Fruit fly (Drosophila melanogaster) whole organism, embryonic: ENCODE measurements around the gene vas.

Source experiments
- CG10431 ChIP-seq: fragments of 200-800 bp; sonication (Bioruptor generic); optimal IDR thresholded peaks from 3 replicates; lab custom pipeline; 2018; ENCODE audit warnings: missing biosample characterization, mild to moderate bottlenecking, missing genetic modification characterization
- CG10462 ChIP-seq: fragments of 200-800 bp; sonication (Bioruptor generic); optimal IDR thresholded peaks from 2 replicates; lab custom pipeline; 2016; ENCODE audit warnings: missing biosample characterization, missing genetic modification characterization
- CG11085 ChIP-seq: fragments of 200-800 bp; sonication (Bioruptor generic); IDR thresholded peaks from 2 replicates; pipeline ENCODE4 v1.3.6; 2022; ENCODE audit warnings: missing biosample characterization, missing genetic modification characterization
- CG11247 ChIP-seq: fragments of 200-800 bp; sonication (Bioruptor generic); IDR thresholded peaks from 2 replicates; pipeline ENCODE4 v1.3.6; 2022; ENCODE audit warnings: missing biosample characterization, missing genetic modification characterization
- CG11696 ChIP-seq: fragments of 200-800 bp; sonication (Bioruptor generic); IDR thresholded peaks from 2 replicates; pipeline ENCODE4 v1.3.6; 2022; ENCODE audit warnings: missing biosample characterization, missing genetic modification characterization
- CG14014 ChIP-seq: fragments of 200-800 bp; sonication (Bioruptor generic); IDR thresholded peaks from 2 replicates; pipeline ENCODE4 v1.3.6; 2022; ENCODE audit warnings: missing biosample characterization, missing genetic modification characterization
- CG1792 ChIP-seq: fragments of 200-800 bp; sonication (Bioruptor generic); optimal IDR thresholded peaks from 2 replicates; lab custom pipeline; 2016; ENCODE audit warnings: missing biosample characterization, missing genetic modification characterization
- CG18011 ChIP-seq: fragments of 200-800 bp; sonication (Bioruptor generic); optimal IDR thresholded peaks from 2 replicates; lab custom pipeline; 2017; ENCODE audit warnings: missing biosample characterization, missing genetic modification characterization, mild to moderate bottlenecking, moderate library complexity, missing genotype
- CG18764 ChIP-seq: fragments of 200-800 bp; sonication (Bioruptor generic); optimal IDR thresholded peaks from 3 replicates; lab custom pipeline; 2016; ENCODE audit warnings: missing biosample characterization, missing genetic modification characterization
- CG2120 ChIP-seq: fragments of 200-800 bp; sonication (Bioruptor generic); optimal IDR thresholded peaks from 3 replicates; lab custom pipeline; 2016; ENCODE audit warnings: missing biosample characterization, missing genetic modification characterization
- CG31441 ChIP-seq: fragments of 200-800 bp; sonication (Bioruptor generic); IDR thresholded peaks from 2 replicates; pipeline ENCODE4 v1.3.6; 2022; ENCODE audit warnings: missing biosample characterization, missing genetic modification characterization
- CG3407 ChIP-seq: fragments of 200-800 bp; sonication (Bioruptor generic); optimal IDR thresholded peaks from 2 replicates; lab custom pipeline; 2018; ENCODE audit warnings: missing biosample characterization, mild to moderate bottlenecking, missing genetic modification characterization
- CG3726 ChIP-seq: fragments of 200-800 bp; sonication (Bioruptor generic); IDR thresholded peaks from 3 replicates; pipeline ENCODE4, ENCODE4 v1.3.6; 2022; ENCODE audit warnings: missing biosample characterization, missing genetic modification characterization
- CG42726 ChIP-seq: fragments of 200-800 bp; sonication (Bioruptor generic); IDR thresholded peaks from 2 replicates; pipeline ENCODE4 v1.3.6; 2022; ENCODE audit warnings: missing biosample characterization, missing genetic modification characterization; ENCODE audit not compliant: partially characterized antibody
- CG43689 ChIP-seq: fragments of 200-800 bp; sonication (Bioruptor generic); IDR thresholded peaks from 2 replicates; pipeline ENCODE4 v1.3.6; 2022; ENCODE audit warnings: missing biosample characterization, missing genetic modification characterization
- CG4854 ChIP-seq: fragments of 200-800 bp; sonication (Bioruptor generic); optimal IDR thresholded peaks from 2 replicates; lab custom pipeline; 2016; ENCODE audit warnings: missing biosample characterization, missing genetic modification characterization, inconsistent platforms
- CG5180 ChIP-seq: fragments of 200-800 bp; sonication (Bioruptor generic); optimal IDR thresholded peaks from 3 replicates; lab custom pipeline; 2017; ENCODE audit warnings: missing biosample characterization, missing genetic modification characterization, mild to moderate bottlenecking, moderate library complexity, missing genetic modification reagents
- CG6854 ChIP-seq: fragments of 200-800 bp; sonication (Bioruptor generic); optimal IDR thresholded peaks from 3 replicates; lab custom pipeline; 2017; ENCODE audit warnings: missing biosample characterization, mild to moderate bottlenecking, missing genetic modification characterization
- CG7357 ChIP-seq: fragments of 200-800 bp; sonication (Bioruptor generic); IDR thresholded peaks from 3 replicates; pipeline ENCODE4 v1.3.6; 2022; ENCODE audit warnings: missing biosample characterization, missing genetic modification characterization
- CG7928 ChIP-seq: fragments of 200-800 bp; sonication (Bioruptor generic); optimal IDR thresholded peaks from 2 replicates; lab custom pipeline; 2017; ENCODE audit warnings: missing biosample characterization, mild to moderate bottlenecking, missing genetic modification characterization
- CG7987 ChIP-seq: fragments of 200-800 bp; sonication (Bioruptor generic); optimal IDR thresholded peaks from 2 replicates; lab custom pipeline; 2018; ENCODE audit warnings: missing biosample characterization, mild to moderate bottlenecking, missing genetic modification characterization, moderate library complexity
- CG8765 ChIP-seq: fragments of 200-800 bp; sonication (Bioruptor generic); IDR thresholded peaks from 2 replicates; pipeline ENCODE4 v1.3.6; 2022; ENCODE audit warnings: missing biosample characterization, missing genetic modification characterization
- CG9797 ChIP-seq: fragments of 200-800 bp; sonication (Bioruptor generic); optimal IDR thresholded peaks from 3 replicates; lab custom pipeline; 2018; ENCODE audit warnings: missing biosample characterization, mild to moderate bottlenecking, missing genetic modification characterization
- CG9932 ChIP-seq: fragments of 200-800 bp; sonication (Bioruptor generic); IDR thresholded peaks from 2 replicates; pipeline ENCODE4 v1.3.6; 2022; ENCODE audit warnings: missing biosample characterization, missing genetic modification characterization
- CoRest ChIP-seq: fragments of 200-800 bp; sonication (Bioruptor generic); optimal IDR thresholded peaks from 3 replicates; lab custom pipeline; 2018; ENCODE audit warnings: missing biosample characterization, mild to moderate bottlenecking, missing genetic modification characterization, moderate library complexity
- CrebB ChIP-seq: fragments of 200-800 bp; sonication (Bioruptor generic); optimal IDR thresholded peaks from 3 replicates; lab custom pipeline; 2018; ENCODE audit warnings: missing biosample characterization, mild to moderate bottlenecking, missing genetic modification characterization
- Dbx ChIP-seq: fragments of 200-800 bp; sonication (Bioruptor generic); IDR thresholded peaks from 3 replicates; pipeline ENCODE4 v1.3.6; 2022; ENCODE audit warnings: missing biosample characterization, missing genetic modification characterization
- Dp ChIP-seq: fragments of 200-800 bp; sonication (Bioruptor generic); optimal IDR thresholded peaks from 2 replicates; lab custom pipeline; 2018; ENCODE audit warnings: missing biosample characterization, mild to moderate bottlenecking, missing genetic modification characterization, moderate library complexity
- Dref ChIP-seq: fragments of 200-800 bp; sonication (Bioruptor generic); IDR thresholded peaks from 2 replicates; pipeline ENCODE4 v1.3.6; 2022; ENCODE audit warnings: missing biosample characterization, missing genetic modification characterization
- Elba2 ChIP-seq: fragments of 200-800 bp; sonication (Bioruptor generic); optimal IDR thresholded peaks from 3 replicates; lab custom pipeline; 2016; ENCODE audit warnings: missing biosample characterization, missing genetic modification characterization
- HLH4C ChIP-seq: fragments of 200-800 bp; sonication (Bioruptor generic); IDR thresholded peaks from 3 replicates; pipeline ENCODE4 v1.3.6; 2022; ENCODE audit warnings: missing biosample characterization, missing genetic modification characterization; ENCODE audit not compliant: partially characterized antibody
- Jarid2 ChIP-seq: fragments of 200-800 bp; sonication (Bioruptor generic); optimal IDR thresholded peaks from 3 replicates; lab custom pipeline; 2017; ENCODE audit warnings: mild to moderate bottlenecking, missing biosample characterization, missing genetic modification reagents, missing genetic modification characterization
- Lhr ChIP-seq: fragments of 200-800 bp; sonication (Bioruptor generic); optimal IDR thresholded peaks from 3 replicates; lab custom pipeline; 2017; ENCODE audit warnings: mild to moderate bottlenecking, missing biosample characterization, missing genetic modification reagents, missing genetic modification characterization
- MBD-R2 ChIP-seq: fragments of 200-800 bp; sonication (Bioruptor generic); IDR thresholded peaks from 2 replicates; pipeline ENCODE4 v1.3.6; 2022; ENCODE audit warnings: missing biosample characterization, missing genetic modification characterization
- Mad ChIP-seq: fragments of 200-800 bp; sonication (Bioruptor generic); optimal IDR thresholded peaks from 2 replicates; lab custom pipeline; 2016; ENCODE audit warnings: missing biosample characterization, missing genetic modification characterization
- Max ChIP-seq: fragments of 200-800 bp; sonication (Bioruptor generic); optimal IDR thresholded peaks from 2 replicates; lab custom pipeline; 2016; ENCODE audit warnings: missing biosample characterization, mild to moderate bottlenecking, missing genetic modification characterization
- Oli ChIP-seq: fragments of 200-800 bp; sonication (Bioruptor generic); optimal IDR thresholded peaks from 2 replicates; lab custom pipeline; 2018; ENCODE audit warnings: missing biosample characterization, mild to moderate bottlenecking, missing genetic modification characterization, moderate library complexity
- emc ChIP-seq: fragments of 200-800 bp; sonication (Bioruptor generic); optimal IDR thresholded peaks from 2 replicates; lab custom pipeline; 2016; ENCODE audit warnings: missing biosample characterization, missing genetic modification characterization
- en ChIP-seq: fragments of 200-800 bp; sonication (Bioruptor generic); optimal IDR thresholded peaks from 2 replicates; lab custom pipeline; 2016; ENCODE audit warnings: missing biosample characterization, missing genetic modification characterization
- exex ChIP-seq: fragments of 200-800 bp; sonication (Bioruptor generic); optimal IDR thresholded peaks from 4 replicates; lab custom pipeline; 2018; ENCODE audit warnings: missing biosample characterization, mild to moderate bottlenecking, missing genetic modification characterization, moderate library complexity
- grau ChIP-seq: fragments of 200-800 bp; optimal IDR thresholded peaks from 3 replicates; lab custom pipeline; 2019; ENCODE audit warnings: missing biosample characterization, mild to moderate bottlenecking, missing genetic modification characterization, moderate library complexity
- hkb ChIP-seq, 2 experiments: fragments of 200-800 bp in 1 of 2; fragments of >200 bp in 1 of 2; sonication (Bioruptor generic) in 1 of 2; IDR thresholded peaks in 1 of 2; optimal IDR thresholded peaks in 1 of 2; 2 replicates each; pipeline versions ENCODE4 v1.3.6 to Lab custom; 2017 to 2022; ENCODE audit warnings: missing biosample characterization in 1 of 2, missing genetic modification characterization in 1 of 2
- klu ChIP-seq: fragments of 200-800 bp; sonication (Bioruptor generic); IDR thresholded peaks from 2 replicates; pipeline ENCODE4 v1.3.6; 2022; ENCODE audit warnings: missing biosample characterization, missing genetic modification characterization
- mam ChIP-seq: fragments of 200-800 bp; sonication (Bioruptor generic); optimal IDR thresholded peaks from 3 replicates; lab custom pipeline; 2016; ENCODE audit warnings: missing biosample characterization, missing genetic modification characterization
- repo ChIP-seq: fragments of 200-800 bp; sonication (Bioruptor generic); optimal IDR thresholded peaks from 2 replicates; lab custom pipeline; 2016; ENCODE audit warnings: missing biosample characterization, missing genetic modification characterization
- sim ChIP-seq: fragments of 200-800 bp; sonication (Bioruptor generic); IDR thresholded peaks from 2 replicates; pipeline ENCODE4 v1.3.6; 2022; ENCODE audit warnings: missing biosample characterization, missing genetic modification characterization
- stc ChIP-seq: fragments of 200-800 bp; sonication (Bioruptor generic); IDR thresholded peaks from 2 replicates; pipeline ENCODE4 v1.3.6; 2022; ENCODE audit warnings: missing biosample characterization, missing genetic modification characterization
- usp ChIP-seq: fragments of >200 bp; optimal IDR thresholded peaks from 2 replicates; lab custom pipeline; 2017; ENCODE audit warnings: missing biosample characterization, missing genetic modification characterization
- wek ChIP-seq: fragments of 200-800 bp; sonication (Bioruptor generic); optimal IDR thresholded peaks from 3 replicates; lab custom pipeline; 2018; ENCODE audit warnings: missing biosample characterization, mild to moderate bottlenecking, missing genetic modification characterization, moderate library complexity
- yki ChIP-seq: fragments of >200 bp; optimal IDR thresholded peaks from 3 replicates; lab custom pipeline; 2018

vas gene

DNA sequence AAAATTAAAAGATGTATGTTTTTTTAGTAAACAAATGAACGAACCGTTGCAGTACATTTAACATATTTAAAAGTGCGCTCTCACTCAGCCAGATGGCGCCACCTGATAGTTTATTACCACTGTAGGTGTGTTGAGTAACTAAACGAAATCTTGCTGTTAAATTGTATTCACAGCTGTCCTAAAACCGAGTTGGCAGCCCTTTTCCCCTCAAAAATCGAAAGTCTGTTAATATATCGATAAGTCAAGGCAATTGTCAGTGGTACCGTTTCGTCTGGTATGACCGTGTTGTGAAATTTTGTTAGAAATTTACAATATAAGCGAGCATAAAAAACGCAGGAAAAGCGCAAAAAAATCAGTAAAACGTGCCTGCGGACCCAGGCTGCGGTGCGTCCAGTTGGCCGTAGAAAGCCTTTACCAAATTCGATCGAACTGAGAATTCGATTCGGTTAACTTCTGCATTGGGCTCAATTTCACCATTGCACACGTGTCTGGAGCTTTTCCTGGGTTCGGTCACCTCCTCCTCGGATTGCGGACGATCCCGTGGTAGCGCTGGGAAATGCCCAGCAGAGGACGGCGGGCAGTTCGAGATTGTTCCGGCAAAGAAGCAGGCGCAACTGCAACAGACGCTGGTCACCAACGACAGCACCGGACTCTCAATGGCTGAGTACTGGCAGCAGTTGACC lies 51.9 kb downstream of the vas start, which contains the start of gene stc:
TSS of gene stc (plus strand) at position 247 of the 683 bp plus-strand sequence.
- TF ChIP-seq repo (GFP tag; lab: Kevin White, UChicago) (peak; percentile 29), CG11696 (GFP tag; lab: Robert Waterston, UW) (no peak), CG7357 (GFP tag; lab: Robert Waterston, UW) (no peak), CG18011 (GFP tag; lab: Kevin White, UChicago) (peak; percentile 65), CG8765 (GFP tag; lab: Robert Waterston, UW) (no peak), CG11247 (peak; percentile 50; the same call in 1 of the 2 replicates), hkb (optimal IDR thresholded peaks at IDR 0.05; lab: Kevin White, UChicago) (peak; percentile 60), hkb (GFP tag; IDR thresholded peaks at IDR 0.05; lab: Robert Waterston, UW) (0 out of 2 replicates have a peak, but pooled peaks have one; percentile 16), CG2120 (peak; percentile 69), yki (no peak), CG10431 (peak; percentile 29), MBD-R2 (GFP tag; lab: Robert Waterston, UW) (peak; percentile 81), Dref (GFP tag; lab: Robert Waterston, UW) (peak; percentile 89), Dp (GFP tag; lab: Kevin White, UChicago) (peak; percentile 70), CG5180 (GFP tag; lab: Kevin White, UChicago) (no peak), CG6854 (GFP tag; lab: Kevin White, UChicago) (no peak), CG3407 (no peak), CG9797 (peak; percentile 95), Max (GFP tag; lab: Kevin White, UChicago) (peak; percentile 51), CG4854 (peak; percentile 37), wek (GFP tag; lab: Kevin White, UChicago) (peak; percentile 20), CG43689 (no peak), CG14014 (GFP tag; lab: Robert Waterston, UW) (0 out of 2 replicates have a peak, but pooled peaks have one; percentile 18), CG31441 (0 out of 2 replicates have a peak, but pooled peaks have one; percentile 33), CG7987 (GFP tag; lab: Kevin White, UChicago) (peak; percentile 68), Dbx (GFP tag; lab: Robert Waterston, UW) (peak; percentile 56; the same call in 2 of the 3 replicates), usp (GFP tag; lab: Kevin White, UChicago) (no peak), stc (GFP tag; lab: Robert Waterston, UW) (peak; percentile 38; the same call in 1 of the 2 replicates), CG18764 (no peak), CG1792 (peak; percentile 52), CG9932 (GFP tag; lab: Robert Waterston, UW) (peak; percentile 69), CG7928 (GFP tag; lab: Kevin White, UChicago) (no peak), Elba2 (GFP tag; lab: Kevin White, UChicago) (peak; percentile 44), klu (GFP tag; lab: Robert Waterston, UW) (no peak), CG10462 (GFP tag; lab: Kevin White, UChicago) (no peak), Mad (GFP tag; lab: Kevin White, UChicago) (peak; percentile 66), Lhr (GFP tag; lab: Kevin White, UChicago) (peak; percentile 69), en (GFP tag; lab: Kevin White, UChicago) (peak; percentile 19), CG42726 (GFP tag; lab: Robert Waterston, UW) (peak; percentile 80), CG11085 (GFP tag; lab: Robert Waterston, UW) (no peak), CrebB (tag; lab: Kevin White, UChicago) (peak; percentile 34), CG3726 (GFP tag; lab: Robert Waterston, UW) (no peak), CoRest (peak; percentile 61), exex (tag; lab: Kevin White, UChicago) (no peak), Oli (tag; lab: Kevin White, UChicago) (no peak), HLH4C (peak; percentile 66), mam (GFP tag; lab: Kevin White, UChicago) (peak; percentile 52), Jarid2 (GFP tag; lab: Kevin White, UChicago) (peak; percentile 61), sim (GFP tag; lab: Robert Waterston, UW) (no peak), emc (no peak), grau (tag; lab: Kevin White, UChicago) (peak; percentile 55)
